Worm (Caenorhabditis elegans) whole organism, L4/young adult: ENCODE measurements around the gene lin-46.

Experiments
- W03F9.2 ChIP-seq: fragments of 150-350 bp; optimal IDR thresholded peaks from 2 replicates; lab custom pipeline; 2014; ENCODE audit warnings: missing biosample characterization, missing genetic modification characterization
- him-1 ChIP-seq: sonication (generic microtip); optimal IDR thresholded peaks from 2 replicates; lab custom pipeline; 2016; ENCODE audit warnings: missing genotype, missing genetic modification reagents, missing genetic modification characterization, missing compliant biosample characterization

DNA sequence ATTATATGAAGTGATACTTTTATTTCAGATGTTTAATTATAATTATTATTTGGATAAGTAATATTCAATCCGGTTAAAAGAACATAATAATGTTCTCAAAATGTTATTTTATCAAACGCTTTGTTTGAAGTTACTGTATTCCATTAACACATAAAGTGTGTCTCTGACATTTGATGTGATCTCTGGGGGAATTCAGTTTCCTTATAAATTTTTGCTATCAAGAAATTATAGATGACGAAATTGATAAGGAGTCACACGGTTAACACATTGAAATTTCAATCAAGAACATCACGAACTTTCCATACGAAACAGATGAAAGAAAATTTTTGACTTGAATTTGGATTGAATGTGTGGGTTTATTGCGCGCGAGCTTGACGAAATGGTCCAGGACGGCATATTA lies 47.0 kb upstream of the lin-46 start:
- no peak for TF ChIP-seq him-1 (tag; lab: Kevin White, UChicago)
- no peak for TF ChIP-seq W03F9.2
